Fruit fly (Drosophila melanogaster) whole organism, embryonic: Measurements from ENCODE around the gene CG46427.

Experiments
- BtbVII ChIP-seq: fragments of 200-800 bp; sonication (Bioruptor generic); optimal IDR thresholded peaks from 3 replicates; lab custom pipeline; 2017; ENCODE audit warnings: missing biosample characterization, mild to moderate bottlenecking, missing genetic modification characterization
- CG10366 ChIP-seq: fragments of 200-800 bp; sonication (Bioruptor generic); IDR thresholded peaks from 2 replicates; pipeline ENCODE4 v1.3.6; 2022; ENCODE audit warnings: missing biosample characterization, missing genetic modification characterization
- CG10565 ChIP-seq: fragments of 200-800 bp; sonication (Bioruptor generic); optimal IDR thresholded peaks from 3 replicates; lab custom pipeline; 2016; ENCODE audit warnings: missing biosample characterization, mild to moderate bottlenecking, missing genetic modification characterization
- CG11093 ChIP-seq: fragments of 200-800 bp; sonication (Bioruptor generic); IDR thresholded peaks from 3 replicates; pipeline ENCODE4 v1.3.6; 2022; ENCODE audit warnings: missing biosample characterization, missing genetic modification characterization
- CG12104 ChIP-seq: fragments of 200-800 bp; sonication (Bioruptor generic); optimal IDR thresholded peaks from 3 replicates; lab custom pipeline; 2016; ENCODE audit warnings: missing biosample characterization, missing genetic modification characterization
- CG13287 ChIP-seq: fragments of 200-800 bp; sonication (Bioruptor generic); IDR thresholded peaks from 2 replicates; pipeline ENCODE4 v1.3.6; 2022; ENCODE audit warnings: missing biosample characterization, missing genetic modification characterization; ENCODE audit not compliant: partially characterized antibody
- CG1647 ChIP-seq: fragments of 200-800 bp; sonication (Bioruptor generic); optimal IDR thresholded peaks from 3 replicates; lab custom pipeline; 2016; ENCODE audit warnings: missing biosample characterization, missing genetic modification characterization
- CG31224 ChIP-seq: fragments of 200-800 bp; sonication (Bioruptor generic); IDR thresholded peaks from 2 replicates; pipeline ENCODE4 v1.3.6; 2022; ENCODE audit warnings: missing biosample characterization, missing genetic modification characterization
- CG3726 ChIP-seq: fragments of 200-800 bp; sonication (Bioruptor generic); IDR thresholded peaks from 3 replicates; pipeline ENCODE4, ENCODE4 v1.3.6; 2022; ENCODE audit warnings: missing biosample characterization, missing genetic modification characterization
- CG43689 ChIP-seq: fragments of 200-800 bp; sonication (Bioruptor generic); IDR thresholded peaks from 2 replicates; pipeline ENCODE4 v1.3.6; 2022; ENCODE audit warnings: missing biosample characterization, missing genetic modification characterization
- CG4730 ChIP-seq: fragments of 200-800 bp; sonication (Bioruptor generic); IDR thresholded peaks from 2 replicates; pipeline ENCODE4 v1.3.6; 2022; ENCODE audit warnings: missing biosample characterization, missing genetic modification characterization
- CG6254 ChIP-seq: fragments of 200-800 bp; sonication (Bioruptor generic); optimal IDR thresholded peaks from 3 replicates; lab custom pipeline; 2017; ENCODE audit warnings: mild to moderate bottlenecking, missing biosample characterization, missing genetic modification reagents, missing genetic modification characterization
- CG6765 ChIP-seq: fragments of 200-800 bp; sonication (Bioruptor generic); optimal IDR thresholded peaks from 3 replicates; lab custom pipeline; 2017; ENCODE audit warnings: missing biosample characterization, mild to moderate bottlenecking, missing genetic modification characterization
- CG6813 ChIP-seq: fragments of 200-800 bp; sonication (Bioruptor generic); optimal IDR thresholded peaks from 2 replicates; lab custom pipeline; 2017; ENCODE audit warnings: missing biosample characterization, missing genetic modification characterization, mild to moderate bottlenecking, moderate library complexity, missing genetic modification reagents
- CG8924 ChIP-seq: fragments of 200-800 bp; optimal IDR thresholded peaks from 3 replicates; lab custom pipeline; 2019; ENCODE audit warnings: missing biosample characterization, mild to moderate bottlenecking, missing genetic modification characterization, moderate library complexity
- CG9727 ChIP-seq: fragments of 200-800 bp; sonication (Bioruptor generic); optimal IDR thresholded peaks from 3 replicates; lab custom pipeline; 2017; ENCODE audit warnings: missing biosample characterization, mild to moderate bottlenecking, missing genetic modification characterization
- CG9817 ChIP-seq: fragments of 200-800 bp; sonication (Bioruptor generic); optimal IDR thresholded peaks from 2 replicates; lab custom pipeline; 2018; ENCODE audit warnings: missing biosample characterization, mild to moderate bottlenecking, missing genetic modification characterization, moderate library complexity
- CHES-1-like ChIP-seq: fragments of 200-800 bp; sonication (Bioruptor generic); optimal IDR thresholded peaks from 2 replicates; lab custom pipeline; 2016; ENCODE audit warnings: missing biosample characterization, missing genetic modification characterization
- D19A ChIP-seq: fragments of 200-800 bp; optimal IDR thresholded peaks from 3 replicates; lab custom pipeline; 2019; ENCODE audit warnings: missing biosample characterization, mild to moderate bottlenecking, missing genetic modification characterization, moderate library complexity
- Doc2 ChIP-seq: fragments of 200-800 bp; sonication (Bioruptor generic); IDR thresholded peaks from 2 replicates; pipeline ENCODE4 v1.3.6; 2022; ENCODE audit warnings: missing biosample characterization, missing genetic modification characterization
- Dp ChIP-seq: fragments of 200-800 bp; sonication (Bioruptor generic); optimal IDR thresholded peaks from 2 replicates; lab custom pipeline; 2018; ENCODE audit warnings: missing biosample characterization, mild to moderate bottlenecking, missing genetic modification characterization, moderate library complexity
- HLH4C ChIP-seq: fragments of 200-800 bp; sonication (Bioruptor generic); IDR thresholded peaks from 3 replicates; pipeline ENCODE4 v1.3.6; 2022; ENCODE audit warnings: missing biosample characterization, missing genetic modification characterization; ENCODE audit not compliant: partially characterized antibody
- Kr ChIP-seq: fragments of 200-800 bp; sonication (Bioruptor generic); optimal IDR thresholded peaks from 2 replicates; lab custom pipeline; 2017; ENCODE audit warnings: missing biosample characterization, mild to moderate bottlenecking, missing genetic modification characterization
- Lhr ChIP-seq: fragments of 200-800 bp; sonication (Bioruptor generic); optimal IDR thresholded peaks from 3 replicates; lab custom pipeline; 2017; ENCODE audit warnings: mild to moderate bottlenecking, missing biosample characterization, missing genetic modification reagents, missing genetic modification characterization
- Nf-YB ChIP-seq: fragments of 200-800 bp; sonication (Bioruptor generic); optimal IDR thresholded peaks from 3 replicates; lab custom pipeline; 2019; ENCODE audit warnings: missing biosample characterization, mild to moderate bottlenecking, missing genetic modification characterization, moderate library complexity
- Scr ChIP-seq: fragments of 200-800 bp; sonication (Bioruptor generic); IDR thresholded peaks from 2 replicates; pipeline ENCODE4 v1.3.6; 2022; ENCODE audit warnings: missing biosample characterization, missing genetic modification characterization; ENCODE audit not compliant: partially characterized antibody
- Six4 ChIP-seq: fragments of 200-800 bp; sonication (Bioruptor generic); optimal IDR thresholded peaks from 2 replicates; lab custom pipeline; 2016; ENCODE audit warnings: missing biosample characterization, missing genetic modification characterization
- Usf ChIP-seq: fragments of 200-800 bp; sonication (Bioruptor generic); optimal IDR thresholded peaks from 2 replicates; lab custom pipeline; 2017; ENCODE audit warnings: missing genotype, missing biosample characterization, missing genetic modification characterization
- ara ChIP-seq: fragments of 200-800 bp; sonication (Bioruptor generic); IDR thresholded peaks from 2 replicates; pipeline ENCODE4 v1.3.6; 2022; ENCODE audit warnings: missing biosample characterization, missing genetic modification characterization
- bab2 ChIP-seq: fragments of 200-800 bp; sonication (Bioruptor generic); optimal IDR thresholded peaks from 2 replicates; lab custom pipeline; 2016; ENCODE audit warnings: missing biosample characterization, missing genetic modification characterization
- bcd ChIP-seq: fragments of 200-800 bp; sonication (Bioruptor generic); optimal IDR thresholded peaks from 2 replicates; lab custom pipeline; 2017; ENCODE audit warnings: missing biosample characterization, mild to moderate bottlenecking, missing genetic modification characterization
- caup ChIP-seq: fragments of 200-800 bp; sonication (Bioruptor generic); optimal IDR thresholded peaks from 3 replicates; lab custom pipeline; 2017; ENCODE audit warnings: missing biosample characterization, mild to moderate bottlenecking, missing genetic modification characterization, moderate library complexity; ENCODE audit not compliant: severe bottlenecking
- chm ChIP-seq: fragments of 200-800 bp; sonication (Bioruptor generic); IDR thresholded peaks from 2 replicates; pipeline ENCODE4 v1.3.6; 2022; ENCODE audit warnings: missing biosample characterization, missing genetic modification characterization
- crc ChIP-seq: fragments of 200-800 bp; sonication (Bioruptor generic); optimal IDR thresholded peaks from 2 replicates; lab custom pipeline; 2016; ENCODE audit warnings: missing biosample characterization, missing genetic modification characterization
- croc ChIP-seq: fragments of 200-800 bp; sonication (Bioruptor generic); conservative IDR thresholded peaks from 3 replicates; pipeline ENCODE4 v1.3.6; 2022; ENCODE audit warnings: missing biosample characterization, missing genetic modification characterization
- crp ChIP-seq, 2 experiments: fragments of 200-800 bp; sonication (Bioruptor generic); optimal IDR thresholded peaks; 2 replicates in 1 of 2; 3 replicates in 1 of 2; lab custom pipeline; 2017; ENCODE audit warnings: missing biosample characterization in 2 of 2, missing genetic modification characterization in 2 of 2, mild to moderate bottlenecking in 1 of 2, moderate library complexity in 1 of 2
- cwo ChIP-seq: fragments of 200-800 bp; sonication (Bioruptor generic); optimal IDR thresholded peaks from 3 replicates; lab custom pipeline; 2017; ENCODE audit warnings: missing biosample characterization, missing genetic modification characterization, mild to moderate bottlenecking, moderate library complexity, missing genetic modification reagents
- da ChIP-seq: fragments of 200-800 bp; sonication (Bioruptor generic); optimal IDR thresholded peaks from 2 replicates; lab custom pipeline; 2016; ENCODE audit warnings: missing biosample characterization, missing genetic modification characterization
- dmrt99B ChIP-seq: fragments of 200-800 bp; sonication (Bioruptor generic); optimal IDR thresholded peaks from 2 replicates; lab custom pipeline; 2018; ENCODE audit warnings: missing biosample characterization, mild to moderate bottlenecking, missing genetic modification characterization, moderate library complexity
- eyg ChIP-seq: fragments of 200-800 bp; sonication (Bioruptor generic); optimal IDR thresholded peaks from 3 replicates; lab custom pipeline; 2016; ENCODE audit warnings: missing biosample characterization, missing genetic modification characterization
- fru ChIP-seq: fragments of >200 bp; optimal IDR thresholded peaks from 2 replicates; lab custom pipeline; 2017
- gem ChIP-seq: fragments of 200-800 bp; sonication (Bioruptor generic); optimal IDR thresholded peaks from 2 replicates; lab custom pipeline; 2019; ENCODE audit warnings: missing biosample characterization, mild to moderate bottlenecking, missing genetic modification characterization, moderate library complexity
- gsb ChIP-seq: fragments of 200-800 bp; sonication (Bioruptor generic); IDR thresholded peaks from 2 replicates; pipeline ENCODE4 v1.3.6; 2022; ENCODE audit warnings: missing biosample characterization, missing genetic modification characterization
- kah ChIP-seq: fragments of 200-800 bp; sonication (Bioruptor generic); optimal IDR thresholded peaks from 2 replicates; lab custom pipeline; 2018; ENCODE audit warnings: missing biosample characterization, mild to moderate bottlenecking, missing genetic modification characterization
- kni ChIP-seq: fragments of 200-800 bp; sonication (Bioruptor generic); optimal IDR thresholded peaks from 3 replicates; lab custom pipeline; 2017; ENCODE audit warnings: mild to moderate bottlenecking, missing biosample characterization, missing genetic modification reagents, missing genetic modification characterization
- nerfin-2 ChIP-seq: fragments of 200-800 bp; sonication (Bioruptor generic); IDR thresholded peaks from 2 replicates; pipeline ENCODE4 v1.3.6; 2022; ENCODE audit warnings: missing biosample characterization, missing genetic modification characterization; ENCODE audit not compliant: partially characterized antibody
- phol ChIP-seq: fragments of 200-800 bp; sonication (Bioruptor generic); optimal IDR thresholded peaks from 3 replicates; lab custom pipeline; 2018; ENCODE audit warnings: missing biosample characterization, mild to moderate bottlenecking, missing genetic modification characterization, moderate library complexity
- sisA ChIP-seq: fragments of 200-800 bp; sonication (Bioruptor generic); IDR thresholded peaks from 2 replicates; pipeline ENCODE4 v1.3.6; 2022; ENCODE audit warnings: missing biosample characterization, missing genetic modification characterization
- so ChIP-seq: fragments of 200-800 bp; sonication (Bioruptor generic); IDR thresholded peaks from 3 replicates; pipeline ENCODE4 v1.3.6; 2022; ENCODE audit warnings: missing biosample characterization, missing genetic modification characterization
- unpg ChIP-seq: fragments of 200-800 bp; sonication (Bioruptor generic); optimal IDR thresholded peaks from 3 replicates; lab custom pipeline; 2018; ENCODE audit warnings: missing biosample characterization, mild to moderate bottlenecking, missing genetic modification characterization, moderate library complexity

The CG46427 gene

dm6 chr3R:12413274-12413958 lies 25.5 kb downstream of the CG46427 start, which contains the start of the genes Dip-C and pps (continued):
- TF ChIP-seq nerfin-2 (no peak), eyg (GFP tag; lab: Kevin White, UChicago) (no peak), CG12104 (peak; percentile 12), kah (no peak), chm (GFP tag; lab: Robert Waterston, UW) (no peak), CG13287 (GFP tag; lab: Robert Waterston, UW) (peak; percentile 85), Kr (no peak), bab2 (GFP tag; lab: Kevin White, UChicago) (no peak), so (no peak), CG1647 (no peak), CG9727 (GFP tag; lab: Kevin White, UChicago) (peak; percentile 28), CG3726 (GFP tag; lab: Robert Waterston, UW) (no peak), CG6254 (GFP tag; lab: Kevin White, UChicago) (no peak), CG9817 (tag; lab: Kevin White, UChicago) (no peak), kni (no peak), croc (no peak), Usf (GFP tag; lab: Kevin White, UChicago) (no peak), sisA (GFP tag; lab: Robert Waterston, UW) (no peak), unpg (GFP tag; lab: Kevin White, UChicago) (no peak), cwo (GFP tag; lab: Kevin White, UChicago) (no peak), CG11093 (GFP tag; lab: Robert Waterston, UW) (no peak), CG10565 (GFP tag; lab: Kevin White, UChicago) (no peak), CG6765 (no peak), fru (no peak), crp (GFP tag; optimal IDR thresholded peaks at IDR 0.05; lab: Kevin White, UChicago) (no peak), BtbVII (GFP tag; lab: Kevin White, UChicago) (no peak), CG43689 (GFP tag; lab: Robert Waterston, UW) (no peak), Six4 (no peak), CG8924 (tag; lab: Kevin White, UChicago) (peak; percentile 37), gsb (GFP tag; lab: Robert Waterston, UW) (no peak), HLH4C (GFP tag; lab: Robert Waterston, UW) (peak; percentile 68; the same call in 2 of the 3 replicates), CHES-1-like (GFP tag; lab: Kevin White, UChicago) (no peak), CG10366 (GFP tag; lab: Robert Waterston, UW) (no peak), Doc2 (GFP tag; lab: Robert Waterston, UW) (no peak), D19A (no peak), Dp (peak; percentile 29), CG4730 (GFP tag; lab: Robert Waterston, UW) (no peak), gem (no peak), CG6813 (GFP tag; lab: Kevin White, UChicago) (no peak), dmrt99B (no peak), caup (no peak), da (no peak), CG31224 (GFP tag; lab: Robert Waterston, UW) (no peak), Lhr (no peak), ara (GFP tag; lab: Robert Waterston, UW) (no peak), Nf-YB (GFP tag; lab: Kevin White, UChicago) (no peak), crc (GFP tag; lab: Kevin White, UChicago) (no peak), Scr (GFP tag; lab: Robert Waterston, UW) (peak; percentile 76), bcd (GFP tag; lab: Kevin White, UChicago) (no peak), phol (tag; lab: Kevin White, UChicago) (peak; percentile 46)
